Worm (Caenorhabditis elegans) whole organism, mixed stage, embryonic: ENCODE data around the gene basl-1.

Source experiments
- ces-1 ChIP-seq: fragments of 150-350 bp; optimal IDR thresholded peaks from 2 replicates; lab custom pipeline; 2014; ENCODE audit warnings: missing biosample characterization, missing genetic modification reagents, missing genetic modification characterization
- elt-3 ChIP-seq: fragments of 150-350 bp; optimal IDR thresholded peaks from 2 replicates; lab custom pipeline; 2014; ENCODE audit warnings: missing biosample characterization, missing genetic modification characterization
- ham-2 ChIP-seq: fragments of 200-800 bp; sonication (Bioruptor generic); optimal IDR thresholded peaks from 2 replicates; lab custom pipeline; 2018; ENCODE audit warnings: mild to moderate bottlenecking, missing genetic modification characterization, missing compliant biosample characterization
- lin-32 ChIP-seq: fragments of 200-800 bp; sonication (Bioruptor generic); optimal IDR thresholded peaks from 2 replicates; lab custom pipeline; 2018; ENCODE audit warnings: mild to moderate bottlenecking, missing genetic modification characterization, missing compliant biosample characterization
- lsy-2 ChIP-seq: fragments of 150-350 bp; optimal IDR thresholded peaks from 2 replicates; lab custom pipeline; 2014; ENCODE audit warnings: missing biosample characterization, missing genetic modification characterization
- mep-1 ChIP-seq: fragments of 150-350 bp; optimal IDR thresholded peaks from 2 replicates; lab custom pipeline; 2017; ENCODE audit warnings: missing biosample characterization, missing genetic modification reagents, missing genetic modification characterization, inconsistent platforms
- nhr-12 ChIP-seq: fragments of 150-350 bp; optimal IDR thresholded peaks from 2 replicates; lab custom pipeline; 2014; ENCODE audit warnings: missing biosample characterization, missing genetic modification characterization
- nhr-28 ChIP-seq: fragments of 150-350 bp; optimal IDR thresholded peaks from 2 replicates; lab custom pipeline; 2014; ENCODE audit warnings: missing biosample characterization, missing genetic modification characterization
- nhr-76 ChIP-seq: sonication (generic microtip); optimal IDR thresholded peaks from 2 replicates; lab custom pipeline; 2017; ENCODE audit warnings: missing biosample characterization, missing genetic modification characterization
- pha-4 ChIP-seq: fragments of 150-350 bp; optimal IDR thresholded peaks from 2 replicates; lab custom pipeline; 2018; ENCODE audit warnings: missing biosample characterization, missing genetic modification reagents, missing genetic modification characterization
- sem-2 ChIP-seq: fragments of 200-800 bp; sonication (Bioruptor generic); optimal IDR thresholded peaks from 2 replicates; lab custom pipeline; 2018; ENCODE audit warnings: mild to moderate bottlenecking, missing genetic modification characterization, missing compliant biosample characterization
- snpc-4 ChIP-seq: fragments of 150-350 bp; optimal IDR thresholded peaks from 2 replicates; lab custom pipeline; 2014; ENCODE audit warnings: missing biosample characterization, missing genetic modification characterization
- sptf-1 ChIP-seq: sonication (generic microtip); optimal IDR thresholded peaks from 2 replicates; lab custom pipeline; 2017; ENCODE audit warnings: mild to moderate bottlenecking, missing genetic modification characterization, moderate library complexity, missing compliant biosample characterization
- unc-62 ChIP-seq: fragments of 150-350 bp; optimal IDR thresholded peaks from 2 replicates; lab custom pipeline; 2014; ENCODE audit warnings: missing biosample characterization, missing genetic modification reagents, missing genetic modification characterization

ce11 chrIII:5634509-5634908, 19.8 kb downstream of the basl-1 start:
- TF ChIP-seq nhr-76: no peak
- TF ChIP-seq sem-2 (GFP tag; lab: Kevin White, UChicago): no peak
- no peak for TF ChIP-seq nhr-28 (tag; lab: Kevin White, UChicago)
- TF ChIP-seq pha-4 (tag; lab: Kevin White, UChicago): no peak
- TF ChIP-seq unc-62 (GFP tag; lab: Kevin White, UChicago): no peak
- TF ChIP-seq snpc-4: no peak
- no peak for TF ChIP-seq lsy-2 (tag; lab: Kevin White, UChicago)
- no peak for TF ChIP-seq elt-3 (tag; lab: Kevin White, UChicago)
- no peak for TF ChIP-seq ces-1 (GFP tag; lab: Kevin White, UChicago)
- no peak for TF ChIP-seq sptf-1 (tag; lab: Kevin White, UChicago)
- no peak for TF ChIP-seq mep-1 (tag; lab: Kevin White, UChicago)
- no peak for TF ChIP-seq lin-32 (GFP tag; lab: Kevin White, UChicago)
- no peak for TF ChIP-seq nhr-12 (tag; lab: Kevin White, UChicago)
- no peak for TF ChIP-seq ham-2 (GFP tag; lab: Kevin White, UChicago)
